Fruit fly (Drosophila melanogaster) Kc167 (cell line): Measurements from ENCODE around the gene daed.

Source experiments
- Myc ChIP-seq: fragments of >200 bp; optimal IDR thresholded peaks from 2 replicates; lab custom pipeline; 2017; ENCODE audit warnings: missing external identifiers
- insv ChIP-seq: fragments of >200 bp; optimal IDR thresholded peaks from 3 replicates; lab custom pipeline; 2018; ENCODE audit warnings: missing external identifiers
- ttk ChIP-seq: sonication (Bioruptor generic); optimal IDR thresholded peaks from 2 replicates; lab custom pipeline; 2017; ENCODE audit warnings: missing external identifiers

dm6 chr2L:2239284-2239683, 23.2 kb upstream of the daed start, which contains the start of gene Tengl2:
- TF ChIP-seq ttk (no peak), Myc (lab: Kevin White, UChicago) (no peak), insv (no peak)
